Fruit fly (Drosophila melanogaster) whole organism, pupa: Measurements from ENCODE around the gene CG3529.

ENCODE experiments used
- CG17806 ChIP-seq: fragments of 200-800 bp; sonication (Bioruptor generic); optimal IDR thresholded peaks from 2 replicates; lab custom pipeline; 2018; ENCODE audit warnings: missing biosample characterization, mild to moderate bottlenecking, missing genetic modification characterization, moderate library complexity
- CG34367 ChIP-seq: fragments of 200-800 bp; sonication (Bioruptor generic); optimal IDR thresholded peaks from 2 replicates; lab custom pipeline; 2018; ENCODE audit warnings: missing biosample characterization, mild to moderate bottlenecking, missing genetic modification characterization
- CG9948 ChIP-seq: fragments of 200-800 bp; sonication (Bioruptor generic); optimal IDR thresholded peaks from 2 replicates; lab custom pipeline; 2018; ENCODE audit warnings: missing biosample characterization, mild to moderate bottlenecking, missing genetic modification characterization, moderate library complexity

DNA sequence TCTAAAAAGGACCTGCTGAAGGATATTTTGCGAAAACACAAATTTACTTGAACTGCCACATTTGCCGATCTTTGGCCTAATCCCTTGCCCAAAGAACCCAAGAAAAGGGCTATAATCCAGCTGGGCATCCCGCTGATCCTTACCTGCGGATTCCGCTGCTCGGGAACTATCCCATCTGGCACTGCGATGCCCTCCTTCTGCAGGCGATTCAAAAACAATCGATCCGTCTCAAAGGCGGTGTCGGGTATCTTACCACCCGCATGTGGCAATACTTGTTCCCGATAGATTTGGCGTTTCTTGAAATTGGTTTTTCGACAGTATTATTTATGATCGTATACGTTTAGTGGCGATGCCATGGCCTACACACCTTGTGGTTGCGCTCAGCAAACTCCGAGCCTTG is 44.7 kb downstream of the CG3529 start:
- TF ChIP-seq CG17806 (no peak), CG34367 (tag; lab: Kevin White, UChicago) (no peak), CG9948 (tag; lab: Kevin White, UChicago) (no peak)
